Worm (Caenorhabditis elegans): ENCODE results near the gene C37C3.11.

ce11 chrV:7878411-7878964 is 13.9 kb upstream of the C37C3.11 start, which contains the start of gene F40A3.2:
- TF ChIP-seq pha-4 (tag; optimal IDR thresholded peaks at IDR 0.05), result no peak
- peak; percentile 27 for TF ChIP-seq ama-1 (optimal IDR thresholded peaks at IDR 0.05)
- TF ChIP-seq nhr-76 (tag; optimal IDR thresholded peaks at IDR 0.05), result no peak
- no peak for TF ChIP-seq elt-1 (tag; optimal IDR thresholded peaks at IDR 0.05)
- TF ChIP-seq skn-1 (tag; optimal IDR thresholded peaks at IDR 0.05), result no peak
- TF ChIP-seq snpc-4 (tag; optimal IDR thresholded peaks at IDR 0.05), result no peak
